Worm (Caenorhabditis elegans) whole organism, L1 larva: ENCODE data around the gene C14C11.2.
A peak's percentile ranks its signal among the peaks of the same experiment; 100 is the strongest.

ENCODE experiments used
- C16A3.4 ChIP-seq: fragments of 150-350 bp; optimal IDR thresholded peaks from 2 replicates; lab custom pipeline; 2014; ENCODE audit warnings: missing biosample characterization, missing genetic modification characterization
- C34B4.2 ChIP-seq: sonication (generic microtip); optimal IDR thresholded peaks from 2 replicates; lab custom pipeline; 2017; ENCODE audit warnings: mild to moderate bottlenecking, missing genetic modification characterization, missing compliant biosample characterization
- F16B12.6 ChIP-seq: fragments of 150-350 bp; optimal IDR thresholded peaks from 2 replicates; lab custom pipeline; 2014; ENCODE audit warnings: missing biosample characterization, missing genetic modification characterization
- aha-1 ChIP-seq: fragments of 150-350 bp; optimal IDR thresholded peaks from 2 replicates; lab custom pipeline; 2014; ENCODE audit warnings: missing biosample characterization, missing genetic modification characterization
- aly-2 ChIP-seq: fragments of 150-350 bp; optimal IDR thresholded peaks from 2 replicates; lab custom pipeline; 2014; ENCODE audit warnings: missing biosample characterization, missing genetic modification characterization
- ceh-63 ChIP-seq: fragments of 200-800 bp; sonication (Bioruptor generic); optimal IDR thresholded peaks from 2 replicates; lab custom pipeline; 2018; ENCODE audit warnings: mild to moderate bottlenecking, missing genetic modification characterization, missing compliant biosample characterization
- ceh-82 ChIP-seq, 3 experiments: fragments of 150-350 bp in 1 of 3; sonication (generic microtip) in 2 of 3; optimal IDR thresholded peaks; 2 replicates each; lab custom pipeline; 2014 to 2017; ENCODE audit warnings: missing biosample characterization in 3 of 3, missing genetic modification characterization in 3 of 3
- ceh-88 ChIP-seq: fragments of 200-800 bp; sonication (Bioruptor generic); IDR thresholded peaks from 2 replicates; pipeline ENCODE4 v1.3.6; 2022; ENCODE audit warnings: missing genetic modification characterization, missing compliant biosample characterization
- ces-1 ChIP-seq: fragments of 150-350 bp; optimal IDR thresholded peaks from 2 replicates; lab custom pipeline; 2014; ENCODE audit warnings: missing biosample characterization, missing genetic modification reagents, missing genetic modification characterization
- dpl-1 ChIP-seq, 3 experiments: fragments of 150-350 bp in 2 of 3; sonication (generic microtip) in 1 of 3; optimal IDR thresholded peaks; 2 replicates each; lab custom pipeline; 2014 to 2017; ENCODE audit warnings: missing biosample characterization in 3 of 3, missing genetic modification characterization in 3 of 3, missing genetic modification reagents in 3 of 3
- efl-3 ChIP-seq: fragments of 200-800 bp; sonication (Bioruptor generic); optimal IDR thresholded peaks from 2 replicates; lab custom pipeline; 2018; ENCODE audit warnings: mild to moderate bottlenecking, missing genetic modification characterization, missing compliant biosample characterization
- egl-27 ChIP-seq, 2 experiments: fragments of 150-350 bp in 1 of 2; sonication (generic microtip); optimal IDR thresholded peaks; 3 replicates each; lab custom pipeline; 2017 to 2018; ENCODE audit warnings: missing biosample characterization in 2 of 2, missing genetic modification characterization in 2 of 2, missing genetic modification reagents in 2 of 2
- elt-2 ChIP-seq: sonication (generic microtip); optimal IDR thresholded peaks from 2 replicates; lab custom pipeline; 2016; ENCODE audit warnings: missing genetic modification characterization, mild to moderate bottlenecking, inconsistent platforms, missing compliant biosample characterization, missing genetic modification reagents
- fkh-10 ChIP-seq: sonication (generic microtip); optimal IDR thresholded peaks from 2 replicates; lab custom pipeline; 2017; ENCODE audit warnings: missing biosample characterization, missing genetic modification reagents, missing genetic modification characterization
- fos-1 ChIP-seq: fragments of 150-350 bp; optimal IDR thresholded peaks from 2 replicates; lab custom pipeline; 2014; ENCODE audit warnings: missing biosample characterization, missing genetic modification characterization
- hpl-2 ChIP-seq: fragments of 150-350 bp; optimal IDR thresholded peaks from 2 replicates; lab custom pipeline; 2014; ENCODE audit warnings: missing biosample characterization, missing genetic modification reagents, missing genetic modification characterization
- irx-1 ChIP-seq: sonication (generic microtip); optimal IDR thresholded peaks from 2 replicates; lab custom pipeline; 2016; ENCODE audit warnings: missing genetic modification characterization, missing compliant biosample characterization
- lin-13 ChIP-seq: fragments of 150-350 bp; optimal IDR thresholded peaks from 2 replicates; lab custom pipeline; 2014; ENCODE audit warnings: missing biosample characterization, missing genetic modification reagents, missing genetic modification characterization
- lin-14 ChIP-seq: fragments of 200-800 bp; sonication (Bioruptor generic); optimal IDR thresholded peaks from 2 replicates; lab custom pipeline; 2018; ENCODE audit warnings: mild to moderate bottlenecking, missing genetic modification characterization, moderate library complexity, missing compliant biosample characterization
- lin-39 ChIP-seq: fragments of 150-350 bp; optimal IDR thresholded peaks from 2 replicates; lab custom pipeline; 2014; ENCODE audit warnings: missing biosample characterization, missing genetic modification reagents, missing genetic modification characterization
- lir-3 ChIP-seq: sonication (generic microtip); optimal IDR thresholded peaks from 2 replicates; lab custom pipeline; 2016; ENCODE audit warnings: mild to moderate bottlenecking, missing genetic modification characterization, moderate library complexity, missing compliant biosample characterization; ENCODE audit not compliant: poor library complexity
- lsy-2 ChIP-seq, 2 experiments: fragments of 150-350 bp; optimal IDR thresholded peaks; 2 replicates each; lab custom pipeline; 2014; ENCODE audit warnings: missing biosample characterization in 2 of 2, missing genetic modification characterization in 2 of 2
- mab-9 ChIP-seq: fragments of 200-800 bp; sonication (Bioruptor generic); IDR thresholded peaks from 2 replicates; pipeline ENCODE4 v1.3.6; 2022; ENCODE audit warnings: missing genetic modification reagents, missing genetic modification characterization, missing compliant biosample characterization
- mef-2 ChIP-seq: fragments of 150-350 bp; optimal IDR thresholded peaks from 2 replicates; lab custom pipeline; 2014; ENCODE audit warnings: missing biosample characterization, missing genetic modification characterization
- nhr-19 ChIP-seq: fragments of 200-800 bp; sonication (Bioruptor generic); conservative IDR thresholded peaks from 2 replicates; pipeline ENCODE4 v1.3.6; 2022; ENCODE audit warnings: missing genetic modification characterization, missing compliant biosample characterization
- nhr-47 ChIP-seq: sonication (generic microtip); optimal IDR thresholded peaks from 2 replicates; lab custom pipeline; 2016; ENCODE audit warnings: mild to moderate bottlenecking, missing genetic modification characterization, moderate library complexity, missing compliant biosample characterization
- nhr-77 ChIP-seq: fragments of 150-350 bp; optimal IDR thresholded peaks from 2 replicates; lab custom pipeline; 2014; ENCODE audit warnings: missing biosample characterization, missing genetic modification characterization
- nhr-84 ChIP-seq: sonication (generic microtip); optimal IDR thresholded peaks from 2 replicates; lab custom pipeline; 2017; ENCODE audit warnings: missing biosample characterization, missing genetic modification characterization
- nhr-85 ChIP-seq: sonication (generic microtip); peaks from one replicate; lab custom pipeline; 2016; ENCODE audit warnings: missing genetic modification characterization, inconsistent platforms, missing compliant biosample characterization
- nhr-90 ChIP-seq: sonication (generic microtip); optimal IDR thresholded peaks from 2 replicates; lab custom pipeline; 2016; ENCODE audit warnings: mild to moderate bottlenecking, missing genetic modification characterization, missing compliant biosample characterization; ENCODE audit not compliant: poor library complexity
- pag-3 ChIP-seq: sonication (generic microtip); optimal IDR thresholded peaks from 2 replicates; lab custom pipeline; 2017; ENCODE audit warnings: missing genetic modification characterization, mild to moderate bottlenecking, missing compliant biosample characterization, antibody characterized with exemption, borderline replicate concordance; ENCODE audit not compliant: insufficient read depth
- pax-3 ChIP-seq: fragments of 200-800 bp; sonication (Bioruptor generic); optimal IDR thresholded peaks from 2 replicates; lab custom pipeline; 2018; ENCODE audit warnings: mild to moderate bottlenecking, missing genetic modification characterization, moderate library complexity, missing compliant biosample characterization
- rnt-1 ChIP-seq: sonication (generic microtip); optimal IDR thresholded peaks from 2 replicates; lab custom pipeline; 2016; ENCODE audit warnings: mild to moderate bottlenecking, missing genetic modification characterization, moderate library complexity, missing compliant biosample characterization
- skn-1 ChIP-seq: fragments of 150-350 bp; optimal IDR thresholded peaks from 2 replicates; lab custom pipeline; 2014; ENCODE audit warnings: missing biosample characterization, missing genetic modification characterization
- sup-37 ChIP-seq: fragments of 200-800 bp; sonication (Bioruptor generic); optimal IDR thresholded peaks from 2 replicates; lab custom pipeline; 2018; ENCODE audit warnings: mild to moderate bottlenecking, missing genetic modification characterization, missing compliant biosample characterization
- swsn-7 ChIP-seq: sonication (generic microtip); optimal IDR thresholded peaks from 2 replicates; lab custom pipeline; 2016; ENCODE audit warnings: missing genetic modification characterization, missing compliant biosample characterization
- tbx-2 ChIP-seq: sonication (generic microtip); optimal IDR thresholded peaks from 2 replicates; lab custom pipeline; 2016; ENCODE audit warnings: missing genetic modification characterization, missing compliant biosample characterization
- unc-130 ChIP-seq: fragments of 150-350 bp; optimal IDR thresholded peaks from 2 replicates; lab custom pipeline; 2017; ENCODE audit warnings: missing biosample characterization, missing genetic modification characterization, inconsistent platforms
- unc-30 ChIP-seq: sonication (generic microtip); optimal IDR thresholded peaks from 2 replicates; lab custom pipeline; 2017; ENCODE audit warnings: missing biosample characterization, missing genetic modification characterization
- vab-15 ChIP-seq: sonication (generic microtip); optimal IDR thresholded peaks from 2 replicates; lab custom pipeline; 2017; ENCODE audit warnings: missing genotype, mild to moderate bottlenecking, missing genetic modification characterization, missing compliant biosample characterization
- xbp-1 ChIP-seq: sonication (generic microtip); optimal IDR thresholded peaks from 2 replicates; lab custom pipeline; 2016; ENCODE audit warnings: missing genetic modification characterization, missing compliant biosample characterization
- zip-4 ChIP-seq: fragments of 200-800 bp; sonication (Bioruptor generic); optimal IDR thresholded peaks from 2 replicates; lab custom pipeline; 2018; ENCODE audit warnings: mild to moderate bottlenecking, missing genetic modification characterization, moderate library complexity, missing compliant biosample characterization
- ztf-11 ChIP-seq, 2 experiments: sonication (generic microtip); optimal IDR thresholded peaks; 2 replicates each; lab custom pipeline; 2016 to 2017; ENCODE audit warnings: missing genetic modification characterization in 2 of 2, missing biosample characterization in 1 of 2, missing compliant biosample characterization in 1 of 2

C14C11.2 gene

ce11 chrV:5619372-5619771, 41.6 kb upstream of the C14C11.2 start (continued):
- peak in 1 of 2 experiments; percentile 79 for TF ChIP-seq lsy-2 (tag; optimal IDR thresholded peaks at IDR 0.05; lab: Kevin White, UChicago)

ce11 chrV:5620040-5620439, 40.9 kb upstream of the C14C11.2 start, which contains the start of gene memb-2:
Gene memb-2, minus strand, starts transcription at chrV:5620140.
- TF ChIP-seq nhr-19 (GFP tag; lab: Robert Waterston, UW) = no peak
- TF ChIP-seq F16B12.6 (tag; lab: Kevin White, UChicago) = no peak
- TF ChIP-seq aha-1 (tag; lab: Kevin White, UChicago) = no peak
- TF ChIP-seq elt-2 (tag; lab: Kevin White, UChicago) = no peak
- TF ChIP-seq vab-15 (tag; lab: Kevin White, UChicago) = no peak
- TF ChIP-seq ceh-82 (tag; optimal IDR thresholded peaks at IDR 0.05; lab: Kevin White, UChicago) = no peak
- no peak for TF ChIP-seq ztf-11 (tag; optimal IDR thresholded peaks at IDR 0.05; lab: Kevin White, UChicago)
- no peak for TF ChIP-seq nhr-85 (tag; lab: Kevin White, UChicago)
- no peak for TF ChIP-seq lin-13
- TF ChIP-seq unc-30 = no peak
- no peak for TF ChIP-seq mef-2 (tag; lab: Kevin White, UChicago)
- no peak for TF ChIP-seq mab-9 (GFP tag; lab: Robert Waterston, UW)
- no peak for TF ChIP-seq pag-3 (tag; lab: Kevin White, UChicago)
- no peak for TF ChIP-seq lir-3
- no peak for TF ChIP-seq C34B4.2
- no peak for TF ChIP-seq swsn-7
- no peak for TF ChIP-seq aly-2 (tag; lab: Kevin White, UChicago)
- no peak for TF ChIP-seq unc-130 (tag; lab: Kevin White, UChicago)

ce11 chrV:5621390-5621789, 39.6 kb upstream of the C14C11.2 start, which contains the start of gene M03E7.1:
Gene M03E7.1, plus strand, starts transcription at chrV:5621690.
- TF ChIP-seq rnt-1 (tag; lab: Kevin White, UChicago) (no peak), nhr-84 (tag; lab: Kevin White, UChicago) (no peak)
- TF ChIP-seq, all 84 proteins: peak for 0

ce11 chrV:5628014-5628413, 32.9 kb upstream of the C14C11.2 start:
- no peak for TF ChIP-seq unc-30
- no peak for TF ChIP-seq fos-1
- TF ChIP-seq egl-27 (tag; optimal IDR thresholded peaks at IDR 0.05; lab: Kevin White, UChicago) = no peak
- TF ChIP-seq nhr-77 = no peak
- TF ChIP-seq ceh-88 (GFP tag; lab: Robert Waterston, UW) = no peak
- TF ChIP-seq C16A3.4 (tag; lab: Kevin White, UChicago) = no peak
- TF ChIP-seq lin-39 (tag; lab: Kevin White, UChicago) = no peak
- TF ChIP-seq swsn-7 = no peak
- TF ChIP-seq lin-14 (GFP tag; lab: Kevin White, UChicago) = no peak
- no peak for TF ChIP-seq pax-3 (tag; lab: Kevin White, UChicago)
- TF ChIP-seq skn-1 (tag; lab: Kevin White, UChicago) = no peak
- no peak for TF ChIP-seq nhr-84 (tag; lab: Kevin White, UChicago)

ce11 chrV:5630792-5631191, 30.2 kb upstream of the C14C11.2 start, which contains the start of gene acy-4:
Gene acy-4, minus strand, starts transcription at chrV:5630892.
- no peak for TF ChIP-seq sup-37 (GFP tag; lab: Kevin White, UChicago)
- TF ChIP-seq fkh-10 (GFP tag; lab: Kevin White, UChicago) = no peak
- TF ChIP-seq nhr-19 (GFP tag; lab: Robert Waterston, UW) = no peak
- no peak for TF ChIP-seq ceh-63 (GFP tag; lab: Kevin White, UChicago)
- TF ChIP-seq dpl-1 (GFP tag; optimal IDR thresholded peaks at IDR 0.05; lab: Kevin White, UChicago) = no peak
- no peak for TF ChIP-seq efl-3 (GFP tag; lab: Kevin White, UChicago)
- no peak for TF ChIP-seq nhr-90 (tag; lab: Kevin White, UChicago)
- no peak for TF ChIP-seq hpl-2 (GFP tag; lab: Kevin White, UChicago)
- no peak for TF ChIP-seq nhr-47 (tag; lab: Kevin White, UChicago)
- no peak for TF ChIP-seq ces-1 (GFP tag; lab: Kevin White, UChicago)
- TF ChIP-seq ceh-82 (tag; optimal IDR thresholded peaks at IDR 0.05; lab: Kevin White, UChicago) = no peak
- no peak for TF ChIP-seq irx-1 (tag; lab: Kevin White, UChicago)
- no peak for TF ChIP-seq C34B4.2
- no peak for TF ChIP-seq tbx-2 (tag; lab: Kevin White, UChicago)
- TF ChIP-seq vab-15 (tag; lab: Kevin White, UChicago) = no peak
- TF ChIP-seq nhr-85 (tag; lab: Kevin White, UChicago) = no peak
- no peak for TF ChIP-seq xbp-1 (tag; lab: Kevin White, UChicago)
- TF ChIP-seq zip-4 (GFP tag; lab: Kevin White, UChicago) = no peak
- TF ChIP-seq mef-2 (tag; lab: Kevin White, UChicago) = no peak
